Worm (Caenorhabditis elegans): Measurements from ENCODE around the gene lron-10.

The lron-10 gene

DNA sequence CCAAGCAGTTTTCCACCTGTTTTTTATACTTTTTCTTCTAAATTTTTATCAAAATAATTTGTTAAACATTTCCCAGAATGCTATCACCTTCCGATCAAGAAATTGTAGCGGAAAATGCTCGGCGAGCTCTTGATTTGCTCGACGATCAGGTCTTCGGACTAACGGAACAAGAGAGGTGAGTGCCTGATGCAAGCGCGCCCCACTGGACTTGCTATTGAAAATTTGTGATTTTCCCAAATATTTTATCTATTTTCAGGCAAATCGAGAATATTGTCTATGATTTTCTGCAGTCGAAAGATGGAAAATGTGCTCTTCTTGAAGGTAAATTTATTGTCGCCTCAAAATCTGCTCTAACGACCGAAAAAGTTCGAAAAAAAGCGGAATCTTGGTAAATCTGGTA lies 24.9 kb upstream of the lron-10 start, which contains the start of gene orc-4:
TSS of gene orc-4 (plus strand) at position 77 of the 400 bp plus-strand sequence.
- TF ChIP-seq F49E8.2 (tag; optimal IDR thresholded peaks at IDR 0.05; ENCODE audit: insufficient read depth) (peak; percentile 11), T26A5.8 (tag; optimal IDR thresholded peaks at IDR 0.05) (no peak), ets-4 (GFP tag; optimal IDR thresholded peaks at IDR 0.05) (no peak), mcd-1 (GFP tag; IDR thresholded peaks at IDR 0.05) (peak; percentile 75), pbrm-1 (GFP tag; IDR thresholded peaks at IDR 0.05) (no peak), Y95B8A.8 (GFP tag; IDR thresholded peaks at IDR 0.05) (0 out of 2 replicates have a peak, but pooled peaks have one; percentile 33), atf-7 (tag; optimal IDR thresholded peaks at IDR 0.05) (no peak)

DNA sequence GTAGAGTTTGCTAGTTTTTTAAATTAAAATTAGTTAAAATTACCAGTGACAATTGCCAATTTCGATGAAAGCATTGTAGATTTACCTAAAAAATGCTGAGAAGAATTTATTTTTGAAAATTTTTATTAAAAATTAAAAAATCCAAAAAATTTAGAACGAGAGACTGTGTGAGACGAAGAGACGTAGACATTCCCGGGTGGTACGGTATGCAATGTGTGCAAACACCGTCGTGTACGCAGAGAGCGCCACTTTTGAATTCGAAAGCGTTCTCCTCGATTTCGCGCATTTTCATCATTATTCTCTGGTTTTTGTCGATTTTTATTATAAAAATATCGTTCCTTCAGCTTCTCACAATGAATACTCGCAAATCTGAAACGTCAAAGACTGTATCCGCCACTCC lies 21.6 kb upstream of the lron-10 start, which contains the start of the genes dhs-11 and orc-1:
TSS of gene dhs-11 (minus strand) at position 85 of the 400 bp plus-strand sequence.
TSS of gene orc-1 (plus strand) at position 349 of the 400 bp plus-strand sequence.
- peak; percentile 34 for TF ChIP-seq him-1 (tag; optimal IDR thresholded peaks at IDR 0.05)
- no peak for TF ChIP-seq ztf-28 (GFP tag; IDR thresholded peaks at IDR 0.05)
- TF ChIP-seq F55B11.4 (tag; optimal IDR thresholded peaks at IDR 0.05; ENCODE audit: borderline replicate concordance, insufficient read depth) = no peak
- no peak for TF ChIP-seq nfya-1 (tag; optimal IDR thresholded peaks at IDR 0.05; ENCODE audit: borderline replicate concordance, insufficient read depth)
- no peak for TF ChIP-seq ekl-4 (GFP tag; IDR thresholded peaks at IDR 0.05)
- TF ChIP-seq lin-35 (GFP tag; optimal IDR thresholded peaks at IDR 0.05) = peak in 2 of 3 experiments; percentile 20 to 48
- no peak for TF ChIP-seq lin-26 (GFP tag; IDR thresholded peaks at IDR 0.05)
- TF ChIP-seq let-607 (tag; optimal IDR thresholded peaks at IDR 0.05) = no peak
- TF ChIP-seq mxl-1 (tag; optimal IDR thresholded peaks at IDR 0.05) = no peak
- peak; percentile 99 for TF ChIP-seq hmg-1.2 (GFP tag; IDR thresholded peaks at IDR 0.05)
- no peak for TF ChIP-seq cebp-1 (GFP tag; IDR thresholded peaks at IDR 0.05)
- TF ChIP-seq cebp-1 (tag; optimal IDR thresholded peaks at IDR 0.05) = no peak
- TF ChIP-seq efl-1 (GFP tag; optimal IDR thresholded peaks at IDR 0.05) = peak; percentile 89
- TF ChIP-seq ceh-100 (GFP tag; IDR thresholded peaks at IDR 0.05) = no peak
- no peak for TF ChIP-seq F37B4.10 (GFP tag; IDR thresholded peaks at IDR 0.05)
- peak; percentile 42 for TF ChIP-seq snpc-3.4 (tag; optimal IDR thresholded peaks at IDR 0.05)
- no peak for TF ChIP-seq ztf-3 (GFP tag; optimal IDR thresholded peaks at IDR 0.05)
- peak; percentile 17 for TF ChIP-seq xnd-1 (tag; optimal IDR thresholded peaks at IDR 0.05)
- peak; percentile 57 for TF ChIP-seq snpc-1.3 (tag; optimal IDR thresholded peaks at IDR 0.05; ENCODE audit: insufficient read depth)
- TF ChIP-seq ztf-18 (tag; optimal IDR thresholded peaks at IDR 0.05) = no peak
- TF ChIP-seq die-1 (tag; optimal IDR thresholded peaks at IDR 0.05) = no peak
- no peak for TF ChIP-seq ZK185.1 (tag; optimal IDR thresholded peaks at IDR 0.05; ENCODE audit: poor library complexity, severe bottlenecking)
- TF ChIP-seq Y53F4B.3 (GFP tag; IDR thresholded peaks at IDR 0.05) = no peak
- peak; percentile 3 for TF ChIP-seq snpc-1.1 (tag; optimal IDR thresholded peaks at IDR 0.05; ENCODE audit: insufficient read depth)
- no peak for TF ChIP-seq F52B5.7 (tag; optimal IDR thresholded peaks at IDR 0.05)
- no peak for TF ChIP-seq ceh-40 (GFP tag; IDR thresholded peaks at IDR 0.05)
- TF ChIP-seq tbp1 (GFP tag; optimal IDR thresholded peaks at IDR 0.05) = peak; percentile 35
- no peak for TF ChIP-seq pbrm-1 (GFP tag; IDR thresholded peaks at IDR 0.05)
- peak; percentile 55 for TF ChIP-seq rcor-1 (GFP tag; IDR thresholded peaks at IDR 0.05)
- TF ChIP-seq ets-4 (GFP tag; optimal IDR thresholded peaks at IDR 0.05) = no peak
- TF ChIP-seq unc-130 (GFP tag; optimal IDR thresholded peaks at IDR 0.05) = peak; percentile 24
- no peak for TF ChIP-seq Y53G8AR.9 (GFP tag; conservative IDR thresholded peaks at IDR 0.05)
- no peak for TF ChIP-seq hrde-1 (tag; optimal IDR thresholded peaks at IDR 0.05; ENCODE audit: borderline replicate concordance)
- no peak for TF ChIP-seq F22D6.2 (tag; optimal IDR thresholded peaks at IDR 0.05)
- peak; percentile 87 for TF ChIP-seq D2030.7 (GFP tag; IDR thresholded peaks at IDR 0.05)
- TF ChIP-seq lin-54 (GFP tag; optimal IDR thresholded peaks at IDR 0.05) = peak; percentile 84
- no peak for TF ChIP-seq ztf-26 (tag; optimal IDR thresholded peaks at IDR 0.05)
- no peak for TF ChIP-seq snpc-4 (GFP tag; optimal IDR thresholded peaks at IDR 0.05)
- TF ChIP-seq snpc-4 (tag; optimal IDR thresholded peaks at IDR 0.05) = peak in 1 of 4 experiments; percentile 45
- no peak for TF ChIP-seq ztf-25 (GFP tag; IDR thresholded peaks at IDR 0.05)
- no peak for TF ChIP-seq Y95B8A.8 (GFP tag; IDR thresholded peaks at IDR 0.05)
- TF ChIP-seq dox-1 (GFP tag; IDR thresholded peaks at IDR 0.05) = peak; percentile 67

Measured in whole organism, young adult.